Worm (Caenorhabditis elegans) whole organism, late embryonic: ENCODE results near the gene Y75B8A.33.
A peak's percentile ranks its signal among the peaks of the same experiment; 100 is the strongest.

Source experiments
- C38D4.7 ChIP-seq: fragments of 200-800 bp; sonication (Bioruptor generic); optimal IDR thresholded peaks from 2 replicates; lab custom pipeline; 2018; ENCODE audit warnings: mild to moderate bottlenecking, missing genetic modification characterization, moderate library complexity, missing compliant biosample characterization
- ceh-19 ChIP-seq: fragments of 200-800 bp; sonication (Bioruptor generic); optimal IDR thresholded peaks from 2 replicates; lab custom pipeline; 2018; ENCODE audit warnings: mild to moderate bottlenecking, missing genetic modification characterization, missing compliant biosample characterization
- elt-2 ChIP-seq: sonication (generic microtip); optimal IDR thresholded peaks from 2 replicates; lab custom pipeline; 2016; ENCODE audit warnings: missing genetic modification reagents, missing genetic modification characterization, missing compliant biosample characterization
- hlh-30 ChIP-seq: sonication (generic microtip); optimal IDR thresholded peaks from 2 replicates; lab custom pipeline; 2017; ENCODE audit warnings: antibody characterized with exemption, missing genetic modification characterization, missing compliant biosample characterization; ENCODE audit not compliant: insufficient read depth
- lin-11 ChIP-seq: fragments of 200-800 bp; sonication (Bioruptor generic); optimal IDR thresholded peaks from 2 replicates; lab custom pipeline; 2018; ENCODE audit warnings: mild to moderate bottlenecking, missing genetic modification characterization, missing compliant biosample characterization
- nfya-1 ChIP-seq: sonication (generic microtip); optimal IDR thresholded peaks from 2 replicates; lab custom pipeline; 2017; ENCODE audit warnings: missing genetic modification characterization, mild to moderate bottlenecking, missing compliant biosample characterization, antibody characterized with exemption, moderate library complexity
- pat-9 ChIP-seq: fragments of 200-800 bp; sonication (Bioruptor generic); optimal IDR thresholded peaks from 2 replicates; lab custom pipeline; 2018; ENCODE audit warnings: mild to moderate bottlenecking, missing genetic modification characterization, moderate library complexity, missing compliant biosample characterization
- pha-4 ChIP-seq: fragments of 150-350 bp; optimal IDR thresholded peaks from 2 replicates; lab custom pipeline; 2018; ENCODE audit warnings: missing biosample characterization, missing genetic modification reagents, missing genetic modification characterization
- ttx-3 ChIP-seq: sonication (generic microtip); optimal IDR thresholded peaks from 2 replicates; lab custom pipeline; 2016; ENCODE audit warnings: missing genetic modification reagents, missing genetic modification characterization, missing compliant biosample characterization
- unc-55 ChIP-seq: sonication (generic microtip); optimal IDR thresholded peaks from 2 replicates; lab custom pipeline; 2017; ENCODE audit warnings: missing biosample characterization, missing genetic modification reagents, missing genetic modification characterization
- unc-86 ChIP-seq: sonication (generic microtip); optimal IDR thresholded peaks from 2 replicates; lab custom pipeline; 2016; ENCODE audit warnings: missing genetic modification characterization, missing compliant biosample characterization

- TF ChIP-seq C38D4.7 (no peak), pha-4 (tag; lab: Kevin White, UChicago) (no peak), elt-2 (tag; lab: Kevin White, UChicago) (peak; percentile 77), pat-9 (tag; lab: Kevin White, UChicago) (peak; percentile 72), ttx-3 (tag; lab: Kevin White, UChicago) (peak; percentile 19), ceh-19 (GFP tag; lab: Kevin White, UChicago) (no peak), unc-55 (GFP tag; lab: Kevin White, UChicago) (no peak), nfya-1 (tag; lab: Kevin White, UChicago) (peak; percentile 67), lin-11 (peak; percentile 8), hlh-30 (no peak), unc-86 (peak; percentile 53)
Measured at ce11 chrIII:12351301-12351700, 15.9 kb downstream of the Y75B8A.33 start, which contains the start of the genes pph-4.1 and Y75B8A.31.
